Fruit fly (Drosophila melanogaster) whole organism, prepupa: ENCODE measurements around the gene CG15715.

Experiments used
- CG6276 ChIP-seq: fragments of 200-800 bp; sonication (Bioruptor generic); optimal IDR thresholded peaks from 2 replicates; lab custom pipeline; 2017; ENCODE audit warnings: missing biosample characterization, mild to moderate bottlenecking, missing genetic modification characterization
- CG9139 ChIP-seq: fragments of 200-800 bp; sonication (Bioruptor generic); optimal IDR thresholded peaks from 3 replicates; lab custom pipeline; 2017; ENCODE audit warnings: missing biosample characterization, mild to moderate bottlenecking, missing genetic modification characterization
- Ets96B ChIP-seq: fragments of 200-800 bp; optimal IDR thresholded peaks from 2 replicates; lab custom pipeline; 2019; ENCODE audit warnings: missing biosample characterization, mild to moderate bottlenecking, missing genetic modification characterization, moderate library complexity
- Lpt ChIP-seq: fragments of 200-800 bp; sonication (Bioruptor generic); optimal IDR thresholded peaks from 3 replicates; lab custom pipeline; 2016; ENCODE audit warnings: missing biosample characterization, missing genetic modification characterization
- svp ChIP-seq: fragments of 200-800 bp; sonication (Bioruptor generic); peaks from one replicate; lab custom pipeline; 2016; ENCODE audit warnings: missing biosample characterization, missing genetic modification characterization
- vri ChIP-seq: fragments of 200-800 bp; sonication (Bioruptor generic); optimal IDR thresholded peaks from 3 replicates; lab custom pipeline; 2016; ENCODE audit warnings: missing biosample characterization, mild to moderate bottlenecking, missing genetic modification characterization

- TF ChIP-seq Ets96B (tag; lab: Kevin White, UChicago) (no peak), Lpt (no peak), CG9139 (no peak), vri (GFP tag; lab: Kevin White, UChicago) (no peak), svp (no peak), CG6276 (no peak)
These were observed 28.6 kb downstream of the CG15715 start for dm6 chr3L:15808667-15809066.
